Worm (Caenorhabditis elegans): ENCODE data around the gene mes-6.
A peak's percentile ranks its signal among the peaks of the same experiment; 100 is the strongest.

Gene mes-6

DNA sequence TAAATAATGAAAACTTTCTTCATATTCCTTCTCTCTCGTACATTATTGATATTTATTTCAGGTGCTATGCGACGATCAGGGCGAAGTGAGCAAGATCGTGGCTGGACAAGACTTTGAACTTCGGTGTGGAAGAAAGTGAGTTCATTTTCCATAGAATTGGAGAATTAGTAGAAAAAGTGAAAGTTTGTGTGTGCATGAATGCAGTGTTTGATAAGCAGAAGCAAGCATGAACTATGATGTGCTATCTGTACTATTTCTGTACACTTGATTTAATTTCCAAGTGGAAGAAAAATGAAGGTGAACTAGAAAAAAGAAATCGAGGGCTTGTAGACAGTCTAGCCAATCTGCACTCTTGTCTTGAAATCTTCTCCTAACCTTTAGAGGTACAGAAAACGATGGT, 20.9 kb downstream of the mes-6 start:
- peak; percentile 92 for TF ChIP-seq elt-2 (tag; optimal IDR thresholded peaks at IDR 0.05)
- peak; percentile 74 for TF ChIP-seq pqm-1 (tag; optimal IDR thresholded peaks at IDR 0.05)
- TF ChIP-seq pha-4 (tag; optimal IDR thresholded peaks at IDR 0.05), result peak; percentile 10
- TF ChIP-seq nhr-25 (tag; optimal IDR thresholded peaks at IDR 0.05), result no peak

DNA sequence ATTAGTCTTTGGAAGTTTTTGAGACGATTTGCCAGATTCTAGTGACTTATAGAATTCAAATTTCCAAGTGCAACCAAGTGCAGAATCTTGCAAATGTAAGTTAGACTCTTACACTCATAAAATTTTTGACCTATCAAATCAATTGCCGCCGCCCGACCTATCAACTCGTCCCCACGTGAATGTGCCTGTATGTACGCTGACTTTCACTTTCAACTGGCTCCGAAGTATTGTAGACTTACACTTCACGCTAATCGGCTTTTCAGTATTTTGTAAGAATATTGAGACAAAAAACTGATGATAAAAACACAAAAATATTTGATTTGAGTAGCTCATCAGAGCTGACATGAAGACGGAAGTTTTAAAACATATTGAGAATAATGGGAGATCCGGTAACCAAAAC, 21.7 kb downstream of the mes-6 start:
- no peak for TF ChIP-seq nhr-28 (tag; optimal IDR thresholded peaks at IDR 0.05)
- TF ChIP-seq nfya-1 (tag; optimal IDR thresholded peaks at IDR 0.05; ENCODE audit: insufficient read depth), result peak; percentile 70
- TF ChIP-seq fos-1 (tag; optimal IDR thresholded peaks at IDR 0.05), result no peak
- TF ChIP-seq ceh-16 (tag; optimal IDR thresholded peaks at IDR 0.05), result no peak
- TF ChIP-seq elt-2 (tag; optimal IDR thresholded peaks at IDR 0.05), result peak; percentile 80
- peak; percentile 62 for TF ChIP-seq pqm-1 (tag; optimal IDR thresholded peaks at IDR 0.05)
- TF ChIP-seq egl-27 (tag; optimal IDR thresholded peaks at IDR 0.05), result no peak

DNA sequence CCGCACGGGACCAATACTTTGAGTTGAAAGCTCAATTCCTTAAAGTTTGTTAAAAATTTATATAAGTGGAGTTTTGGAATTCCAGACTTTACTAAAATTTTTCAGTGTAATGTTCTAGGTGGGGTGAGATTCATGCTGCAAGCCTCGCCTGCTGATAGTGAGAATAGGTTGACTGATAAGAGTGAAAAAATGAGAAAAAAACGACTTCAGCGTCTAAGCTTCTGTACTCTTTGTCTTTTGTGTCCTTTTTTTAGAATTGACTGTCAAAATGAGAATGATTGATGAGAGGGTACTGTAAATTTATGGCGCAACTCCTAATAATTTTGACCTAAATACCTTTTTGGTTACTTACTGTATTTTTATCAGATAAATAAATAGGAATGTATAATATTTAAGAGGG, 23.1 kb downstream of the mes-6 start:
- peak; percentile 25 for TF ChIP-seq egl-27 (tag; optimal IDR thresholded peaks at IDR 0.05)
- TF ChIP-seq ama-1 (optimal IDR thresholded peaks at IDR 0.05), result no peak
- TF ChIP-seq pha-4 (tag; optimal IDR thresholded peaks at IDR 0.05), result peak; percentile 8
- TF ChIP-seq eor-1 (tag; optimal IDR thresholded peaks at IDR 0.05), result no peak
- peak; percentile 77 for TF ChIP-seq elt-2 (tag; optimal IDR thresholded peaks at IDR 0.05)
- peak; percentile 43 for TF ChIP-seq pqm-1 (tag; optimal IDR thresholded peaks at IDR 0.05)
- TF ChIP-seq nhr-23 (tag; optimal IDR thresholded peaks at IDR 0.05), result no peak

DNA sequence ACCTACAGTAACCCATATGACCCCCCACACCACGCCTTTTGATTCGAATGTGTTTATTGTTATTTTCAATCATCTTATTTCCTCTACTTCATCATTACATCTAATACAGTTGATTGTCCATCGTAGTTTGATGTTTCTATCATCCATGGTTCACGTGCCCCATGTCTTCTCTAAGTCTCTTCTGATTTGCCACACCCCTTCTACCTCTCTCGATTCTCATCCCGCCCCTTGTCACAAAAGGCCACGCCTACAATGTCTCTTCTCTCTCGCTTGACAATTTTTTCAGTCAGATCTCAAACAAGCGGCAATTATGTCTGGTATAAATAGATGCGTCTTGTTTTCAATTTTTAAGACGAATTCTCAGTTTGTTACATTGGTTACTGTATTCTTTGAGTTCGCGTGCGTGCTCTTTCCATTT, 23.9 kb downstream of the mes-6 start:
- no peak for TF ChIP-seq jun-1 (tag; optimal IDR thresholded peaks at IDR 0.05)
- peak; percentile 42 for TF ChIP-seq ceh-28 (tag; optimal IDR thresholded peaks at IDR 0.05)
- peak; percentile 78 for TF ChIP-seq elt-2 (tag; optimal IDR thresholded peaks at IDR 0.05)
- TF ChIP-seq lsy-12 (tag; optimal IDR thresholded peaks at IDR 0.05), result peak; percentile 32
- peak; percentile 51 for TF ChIP-seq ama-1 (optimal IDR thresholded peaks at IDR 0.05)
- TF ChIP-seq nhr-77 (tag; optimal IDR thresholded peaks at IDR 0.05), result no peak
- peak; percentile 84 for TF ChIP-seq nhr-43 (tag; optimal IDR thresholded peaks at IDR 0.05; ENCODE audit: poor library complexity, severe bottlenecking)
- peak; percentile 78 for TF ChIP-seq nhr-76 (tag; optimal IDR thresholded peaks at IDR 0.05)
- TF ChIP-seq mdl-1 (tag; optimal IDR thresholded peaks at IDR 0.05), result peak; percentile 69
- no peak for TF ChIP-seq eor-1 (tag; optimal IDR thresholded peaks at IDR 0.05)
- TF ChIP-seq sea-2 (GFP tag; optimal IDR thresholded peaks at IDR 0.05), result no peak
- TF ChIP-seq unc-62 (GFP tag; optimal IDR thresholded peaks at IDR 0.05), result no peak
- TF ChIP-seq nhr-23 (tag; optimal IDR thresholded peaks at IDR 0.05), result peak; percentile 63
- peak; percentile 23 for TF ChIP-seq skn-1 (tag; optimal IDR thresholded peaks at IDR 0.05)
- peak; percentile 53 for TF ChIP-seq pqm-1 (tag; optimal IDR thresholded peaks at IDR 0.05)
- TF ChIP-seq nhr-25 (tag; optimal IDR thresholded peaks at IDR 0.05), result peak; percentile 71
- TF ChIP-seq fos-1 (tag; optimal IDR thresholded peaks at IDR 0.05), result no peak
- TF ChIP-seq elt-3 (tag; optimal IDR thresholded peaks at IDR 0.05), result peak in 1 of 3 experiments; percentile 6
- TF ChIP-seq nhr-12 (tag; optimal IDR thresholded peaks at IDR 0.05), result no peak
- TF ChIP-seq pha-4 (tag; optimal IDR thresholded peaks at IDR 0.05), result no peak
- no peak for TF ChIP-seq nhr-237 (tag; optimal IDR thresholded peaks at IDR 0.05)
- TF ChIP-seq elt-1 (tag; optimal IDR thresholded peaks at IDR 0.05), result no peak
- no peak for TF ChIP-seq tbx-2 (tag; optimal IDR thresholded peaks at IDR 0.05)
- no peak for TF ChIP-seq fkh-10 (GFP tag; optimal IDR thresholded peaks at IDR 0.05)
- TF ChIP-seq nfya-1 (tag; optimal IDR thresholded peaks at IDR 0.05; ENCODE audit: insufficient read depth), result peak; percentile 73
- TF ChIP-seq mml-1 (tag; optimal IDR thresholded peaks at IDR 0.05), result peak; percentile 54
- no peak for TF ChIP-seq aly-2 (tag; optimal IDR thresholded peaks at IDR 0.05)
- no peak for TF ChIP-seq snpc-4 (tag; optimal IDR thresholded peaks at IDR 0.05)

DNA sequence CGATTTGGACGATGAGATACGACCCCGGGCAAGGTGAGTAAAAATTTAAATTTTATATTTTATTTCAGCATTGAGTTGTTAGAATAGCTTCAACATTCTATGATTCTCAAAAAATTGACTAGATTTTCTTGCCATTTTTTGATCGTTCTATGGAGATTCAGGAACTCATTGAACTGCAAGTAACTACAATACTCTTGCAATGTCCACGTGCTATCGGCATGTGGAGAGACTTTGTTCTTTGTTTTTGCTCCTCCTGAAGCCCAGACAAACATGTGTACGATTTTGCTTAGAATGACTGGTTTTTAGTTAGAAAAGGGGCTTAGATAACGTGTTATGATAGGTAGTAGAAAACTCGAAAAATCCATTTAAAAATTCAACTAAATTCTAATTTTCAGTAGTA, 24.9 kb downstream of the mes-6 start:
- no peak for TF ChIP-seq aly-2 (tag; optimal IDR thresholded peaks at IDR 0.05)
- TF ChIP-seq ceh-16 (tag; optimal IDR thresholded peaks at IDR 0.05), result no peak
- TF ChIP-seq nhr-67 (tag; optimal IDR thresholded peaks at IDR 0.05), result no peak
- no peak for TF ChIP-seq ceh-82 (tag; optimal IDR thresholded peaks at IDR 0.05)
- TF ChIP-seq jun-1 (tag; optimal IDR thresholded peaks at IDR 0.05), result no peak
- TF ChIP-seq unc-62 (GFP tag; optimal IDR thresholded peaks at IDR 0.05), result no peak
- TF ChIP-seq tbx-2 (tag; optimal IDR thresholded peaks at IDR 0.05), result no peak
- no peak for TF ChIP-seq nhr-28 (tag; optimal IDR thresholded peaks at IDR 0.05)
- TF ChIP-seq nhr-237 (tag; optimal IDR thresholded peaks at IDR 0.05), result no peak
- TF ChIP-seq elt-1 (tag; optimal IDR thresholded peaks at IDR 0.05), result no peak
- TF ChIP-seq fkh-2 (tag; optimal IDR thresholded peaks at IDR 0.05), result no peak
- no peak for TF ChIP-seq ceh-28 (tag; optimal IDR thresholded peaks at IDR 0.05)
- no peak for TF ChIP-seq nfya-1 (tag; optimal IDR thresholded peaks at IDR 0.05; ENCODE audit: insufficient read depth)

All from whole organism, L3 larva.